Fruit fly (Drosophila melanogaster) whole organism, wandering third instar larva: Measurements from ENCODE around the gene Lectin-galC1.

Experiments
- CG9705 ChIP-seq: fragments of 200-800 bp; sonication (Bioruptor generic); optimal IDR thresholded peaks from 2 replicates; lab custom pipeline; 2018; ENCODE audit warnings: missing biosample characterization, mild to moderate bottlenecking, missing genetic modification characterization
- Dfd ChIP-seq: fragments of >200 bp; optimal IDR thresholded peaks from 2 replicates; lab custom pipeline; 2017; ENCODE audit warnings: missing biosample characterization, missing genetic modification characterization
- GATAd ChIP-seq: sonication (Bioruptor generic); optimal IDR thresholded peaks from 2 replicates; lab custom pipeline; 2016; ENCODE audit warnings: missing biosample characterization, missing genetic modification characterization
- fru ChIP-seq: fragments of 200-800 bp; sonication (Bioruptor generic); optimal IDR thresholded peaks from 3 replicates; lab custom pipeline; 2016; ENCODE audit warnings: missing biosample characterization, mild to moderate bottlenecking, missing genetic modification characterization

dm6 chr2L:19444734-19445140 lies 27.5 kb downstream of the Lectin-galC1 start, which contains the start of gene Hs2st:
- TF ChIP-seq Dfd (no peak), fru (GFP tag; lab: Kevin White, UChicago) (peak; percentile 95), CG9705 (GFP tag; lab: Kevin White, UChicago) (peak; percentile 94), GATAd (GFP tag; lab: Kevin White, UChicago) (peak; percentile 92)
